Fruit fly (Drosophila melanogaster) whole organism, wandering third instar larva: ENCODE measurements around the gene CG32457.

Source experiments
- Abd-B ChIP-seq: fragments of >200 bp; optimal IDR thresholded peaks from 2 replicates; lab custom pipeline; 2017; ENCODE audit warnings: missing biosample characterization, missing genetic modification characterization
- CG9705 ChIP-seq: fragments of 200-800 bp; sonication (Bioruptor generic); optimal IDR thresholded peaks from 2 replicates; lab custom pipeline; 2018; ENCODE audit warnings: missing biosample characterization, mild to moderate bottlenecking, missing genetic modification characterization
- Dfd ChIP-seq: fragments of >200 bp; optimal IDR thresholded peaks from 2 replicates; lab custom pipeline; 2017; ENCODE audit warnings: missing biosample characterization, missing genetic modification characterization
- Dif ChIP-seq: fragments of 200-275, 200-300 bp; sonication (Bioruptor generic); optimal IDR thresholded peaks from 2 replicates; lab custom pipeline; 2018; ENCODE audit warnings: missing biosample characterization, missing genetic modification characterization; ENCODE audit not compliant: partially characterized antibody
- HLH106 ChIP-seq: fragments of 200-800 bp; optimal IDR thresholded peaks from 3 replicates; lab custom pipeline; 2019; ENCODE audit warnings: missing biosample characterization, mild to moderate bottlenecking, missing genetic modification characterization, moderate library complexity
- Hnf4 ChIP-seq: fragments of 200-800 bp; sonication (Bioruptor generic); optimal IDR thresholded peaks from 2 replicates; lab custom pipeline; 2016; ENCODE audit warnings: missing biosample characterization, mild to moderate bottlenecking, missing genetic modification characterization
- OdsH ChIP-seq: fragments of 200-800 bp; sonication (Bioruptor generic); optimal IDR thresholded peaks from 2 replicates; lab custom pipeline; 2016; ENCODE audit warnings: missing biosample characterization, mild to moderate bottlenecking, missing genetic modification characterization
- br ChIP-seq: fragments of 200-800 bp; sonication (Bioruptor generic); optimal IDR thresholded peaks from 2 replicates; lab custom pipeline; 2016; ENCODE audit warnings: missing biosample characterization, missing genetic modification characterization
- dsf ChIP-seq: sonication (Bioruptor generic); optimal IDR thresholded peaks from 2 replicates; lab custom pipeline; 2016; ENCODE audit warnings: missing biosample characterization, missing genetic modification characterization, borderline replicate concordance
- foxo ChIP-seq, 2 experiments: fragments of 200-800 bp; sonication (Bioruptor generic); optimal IDR thresholded peaks; 2 replicates in 1 of 2; 3 replicates in 1 of 2; lab custom pipeline; 2016 to 2017; ENCODE audit warnings: missing biosample characterization in 2 of 2, missing genetic modification characterization in 2 of 2
- fru ChIP-seq: fragments of 200-800 bp; sonication (Bioruptor generic); optimal IDR thresholded peaks from 3 replicates; lab custom pipeline; 2016; ENCODE audit warnings: missing biosample characterization, mild to moderate bottlenecking, missing genetic modification characterization
- pan ChIP-seq: fragments of >200 bp; optimal IDR thresholded peaks from 2 replicates; lab custom pipeline; 2017
- psq ChIP-seq: fragments of 200-800 bp; sonication (Bioruptor generic); optimal IDR thresholded peaks from 3 replicates; lab custom pipeline; 2017; ENCODE audit warnings: missing biosample characterization, mild to moderate bottlenecking, missing genetic modification characterization, moderate library complexity
- sv ChIP-seq: fragments of 200-800 bp; sonication (Bioruptor generic); optimal IDR thresholded peaks from 3 replicates; lab custom pipeline; 2016; ENCODE audit warnings: missing biosample characterization, missing genetic modification characterization

DNA sequence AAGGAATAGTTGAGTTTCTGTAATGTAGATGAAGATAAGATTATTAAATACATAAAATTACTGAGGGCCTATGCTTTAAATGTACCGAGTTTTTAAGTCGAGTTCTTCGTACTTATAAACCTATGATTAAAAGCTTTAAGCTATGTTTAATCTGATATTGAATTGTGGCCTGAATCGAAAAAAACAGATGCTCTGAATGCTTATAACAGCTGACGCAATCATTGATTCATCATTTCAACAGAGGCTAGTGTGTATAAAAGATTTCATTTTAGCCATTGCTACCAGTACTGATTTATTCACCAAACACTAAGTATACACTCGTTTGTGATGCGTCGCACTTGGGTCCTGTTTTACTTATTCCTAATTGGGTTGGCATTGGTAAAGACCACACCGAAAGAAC, at the start of gene CG32457:
- no peak for TF ChIP-seq dsf (GFP tag; lab: Kevin White, UChicago)
- no peak for TF ChIP-seq fru (GFP tag; lab: Kevin White, UChicago)
- TF ChIP-seq sv, result no peak
- TF ChIP-seq foxo (GFP tag; optimal IDR thresholded peaks at IDR 0.05; lab: Kevin White, UChicago), result no peak
- no peak for TF ChIP-seq OdsH (GFP tag; lab: Kevin White, UChicago)
- TF ChIP-seq Abd-B (GFP tag; lab: Kevin White, UChicago), result no peak
- no peak for TF ChIP-seq HLH106
- no peak for TF ChIP-seq br (GFP tag; lab: Kevin White, UChicago)
- TF ChIP-seq pan (lab: Kevin White, UChicago), result no peak
- TF ChIP-seq CG9705 (GFP tag; lab: Kevin White, UChicago), result no peak
- TF ChIP-seq Dfd, result no peak
- no peak for TF ChIP-seq Hnf4 (GFP tag; lab: Kevin White, UChicago)
- TF ChIP-seq Dif (GFP tag; lab: Kevin White, UChicago), result no peak
- TF ChIP-seq psq, result no peak
